Worm (Caenorhabditis elegans) whole organism, L1 larva: ENCODE measurements around the gene str-204.
A peak's percentile ranks its signal among the peaks of the same experiment; 100 is the strongest.

ENCODE experiments used
- C04F5.9 ChIP-seq: sonication (generic microtip); optimal IDR thresholded peaks from 2 replicates; lab custom pipeline; 2016; ENCODE audit warnings: missing genetic modification characterization, missing compliant biosample characterization
- C16A3.4 ChIP-seq: fragments of 150-350 bp; optimal IDR thresholded peaks from 2 replicates; lab custom pipeline; 2014; ENCODE audit warnings: missing biosample characterization, missing genetic modification characterization
- C34B4.2 ChIP-seq: sonication (generic microtip); optimal IDR thresholded peaks from 2 replicates; lab custom pipeline; 2017; ENCODE audit warnings: mild to moderate bottlenecking, missing genetic modification characterization, missing compliant biosample characterization
- F16B12.6 ChIP-seq: fragments of 150-350 bp; optimal IDR thresholded peaks from 2 replicates; lab custom pipeline; 2014; ENCODE audit warnings: missing biosample characterization, missing genetic modification characterization
- Y116A8C.19 ChIP-seq: sonication (generic microtip); optimal IDR thresholded peaks from 2 replicates; lab custom pipeline; 2016; ENCODE audit warnings: missing compliant biosample characterization, missing genetic modification characterization, borderline replicate concordance
- aha-1 ChIP-seq: fragments of 150-350 bp; optimal IDR thresholded peaks from 2 replicates; lab custom pipeline; 2014; ENCODE audit warnings: missing biosample characterization, missing genetic modification characterization
- alr-1 ChIP-seq: fragments of 200-800 bp; sonication (Bioruptor generic); optimal IDR thresholded peaks from 2 replicates; lab custom pipeline; 2018; ENCODE audit warnings: borderline replicate concordance, mild to moderate bottlenecking, missing genetic modification characterization, missing compliant biosample characterization
- aly-2 ChIP-seq: fragments of 150-350 bp; optimal IDR thresholded peaks from 2 replicates; lab custom pipeline; 2014; ENCODE audit warnings: missing biosample characterization, missing genetic modification characterization
- ama-1 ChIP-seq: fragments of 150-350 bp; optimal IDR thresholded peaks from 2 replicates; lab custom pipeline; 2014
- blmp-1 ChIP-seq: fragments of 150-350 bp; optimal IDR thresholded peaks from 2 replicates; lab custom pipeline; 2014; ENCODE audit warnings: missing biosample characterization, missing genetic modification characterization
- ceh-8 ChIP-seq: fragments of 200-800 bp; sonication (Bioruptor generic); optimal IDR thresholded peaks from 2 replicates; lab custom pipeline; 2018; ENCODE audit warnings: mild to moderate bottlenecking, missing genetic modification characterization, moderate library complexity, missing compliant biosample characterization
- ceh-82 ChIP-seq, 3 experiments: fragments of 150-350 bp in 1 of 3; sonication (generic microtip) in 2 of 3; optimal IDR thresholded peaks; 2 replicates each; lab custom pipeline; 2014 to 2017; ENCODE audit warnings: missing biosample characterization in 3 of 3, missing genetic modification characterization in 3 of 3
- ceh-88 ChIP-seq: fragments of 200-800 bp; sonication (Bioruptor generic); IDR thresholded peaks from 2 replicates; pipeline ENCODE4 v1.3.6; 2022; ENCODE audit warnings: missing genetic modification characterization, missing compliant biosample characterization
- ces-1 ChIP-seq: fragments of 150-350 bp; optimal IDR thresholded peaks from 2 replicates; lab custom pipeline; 2014; ENCODE audit warnings: missing biosample characterization, missing genetic modification reagents, missing genetic modification characterization
- dpl-1 ChIP-seq, 3 experiments: fragments of 150-350 bp in 2 of 3; sonication (generic microtip) in 1 of 3; optimal IDR thresholded peaks; 2 replicates each; lab custom pipeline; 2014 to 2017; ENCODE audit warnings: missing biosample characterization in 3 of 3, missing genetic modification characterization in 3 of 3, missing genetic modification reagents in 3 of 3
- egl-27 ChIP-seq, 2 experiments: fragments of 150-350 bp in 1 of 2; sonication (generic microtip); optimal IDR thresholded peaks; 3 replicates each; lab custom pipeline; 2017 to 2018; ENCODE audit warnings: missing biosample characterization in 2 of 2, missing genetic modification characterization in 2 of 2, missing genetic modification reagents in 2 of 2
- elt-3 ChIP-seq, 6 experiments: fragments of 150-350 bp in 1 of 6; sonication (generic microtip); optimal IDR thresholded peaks; 2 replicates each; lab custom pipeline; 2017 to 2018; ENCODE audit warnings: missing biosample characterization in 6 of 6, missing genetic modification characterization in 6 of 6, inconsistent platforms in 1 of 6
- ets-5 ChIP-seq: fragments of 200-800 bp; sonication (Bioruptor generic); IDR thresholded peaks from 2 replicates; pipeline ENCODE4 v1.3.6; 2022; ENCODE audit warnings: missing genetic modification characterization, missing compliant biosample characterization
- fkh-4 ChIP-seq: sonication (generic microtip); optimal IDR thresholded peaks from 2 replicates; lab custom pipeline; 2016; ENCODE audit warnings: missing compliant biosample characterization, missing genetic modification characterization, borderline replicate concordance
- fkh-8 ChIP-seq: sonication (generic microtip); optimal IDR thresholded peaks from 2 replicates; lab custom pipeline; 2016; ENCODE audit warnings: mild to moderate bottlenecking, missing genetic modification characterization, missing compliant biosample characterization
- fos-1 ChIP-seq: fragments of 150-350 bp; optimal IDR thresholded peaks from 2 replicates; lab custom pipeline; 2014; ENCODE audit warnings: missing biosample characterization, missing genetic modification characterization
- grh-1 ChIP-seq: fragments of 200-800 bp; sonication (Bioruptor generic); IDR thresholded peaks from 2 replicates; pipeline ENCODE4 v1.3.6; 2022; ENCODE audit warnings: missing genetic modification reagents, missing genetic modification characterization, missing compliant biosample characterization
- hlh-17 ChIP-seq: fragments of 200-800 bp; sonication (Bioruptor generic); optimal IDR thresholded peaks from 2 replicates; lab custom pipeline; 2018; ENCODE audit warnings: missing genetic modification characterization, mild to moderate bottlenecking, missing compliant biosample characterization, moderate library complexity, borderline replicate concordance
- hlh-4 ChIP-seq: sonication (generic microtip); optimal IDR thresholded peaks from 2 replicates; lab custom pipeline; 2016; ENCODE audit warnings: mild to moderate bottlenecking, missing genetic modification characterization, missing compliant biosample characterization
- hpl-2 ChIP-seq: fragments of 150-350 bp; optimal IDR thresholded peaks from 2 replicates; lab custom pipeline; 2014; ENCODE audit warnings: missing biosample characterization, missing genetic modification reagents, missing genetic modification characterization
- isw-1 ChIP-seq: fragments of 200-800 bp; sonication (Bioruptor generic); IDR thresholded peaks from 2 replicates; pipeline ENCODE4 v1.3.6; 2022; ENCODE audit warnings: missing genetic modification characterization, missing compliant biosample characterization
- jun-1 ChIP-seq: fragments of 150-350 bp; optimal IDR thresholded peaks from 2 replicates; lab custom pipeline; 2014; ENCODE audit warnings: missing biosample characterization, missing genetic modification reagents, missing genetic modification characterization
- lin-15B ChIP-seq: fragments of 150-350 bp; sonication (generic microtip); optimal IDR thresholded peaks from 3 replicates; lab custom pipeline; 2014; ENCODE audit warnings: missing biosample characterization, missing genetic modification characterization
- lin-39 ChIP-seq: fragments of 150-350 bp; optimal IDR thresholded peaks from 2 replicates; lab custom pipeline; 2014; ENCODE audit warnings: missing biosample characterization, missing genetic modification reagents, missing genetic modification characterization
- lir-3 ChIP-seq: sonication (generic microtip); optimal IDR thresholded peaks from 2 replicates; lab custom pipeline; 2016; ENCODE audit warnings: mild to moderate bottlenecking, missing genetic modification characterization, moderate library complexity, missing compliant biosample characterization; ENCODE audit not compliant: poor library complexity
- mep-1 ChIP-seq: fragments of 150-350 bp; optimal IDR thresholded peaks from 2 replicates; lab custom pipeline; 2014; ENCODE audit warnings: missing biosample characterization, missing genetic modification characterization
- nhr-11 ChIP-seq: fragments of 150-350 bp; optimal IDR thresholded peaks from 2 replicates; lab custom pipeline; 2014; ENCODE audit warnings: missing biosample characterization, missing genetic modification characterization
- nhr-12 ChIP-seq: sonication (generic microtip); optimal IDR thresholded peaks from 2 replicates; lab custom pipeline; 2017; ENCODE audit warnings: missing biosample characterization, missing genetic modification characterization
- nhr-19 ChIP-seq: fragments of 200-800 bp; sonication (Bioruptor generic); conservative IDR thresholded peaks from 2 replicates; pipeline ENCODE4 v1.3.6; 2022; ENCODE audit warnings: missing genetic modification characterization, missing compliant biosample characterization
- nhr-20 ChIP-seq: sonication (generic microtip); optimal IDR thresholded peaks from 2 replicates; lab custom pipeline; 2016; ENCODE audit warnings: mild to moderate bottlenecking, missing genetic modification characterization, missing compliant biosample characterization
- nhr-71 ChIP-seq: sonication (generic microtip); optimal IDR thresholded peaks from 2 replicates; lab custom pipeline; 2016; ENCODE audit warnings: mild to moderate bottlenecking, missing genetic modification characterization, moderate library complexity, missing compliant biosample characterization
- pag-3 ChIP-seq: sonication (generic microtip); optimal IDR thresholded peaks from 2 replicates; lab custom pipeline; 2017; ENCODE audit warnings: missing genetic modification characterization, mild to moderate bottlenecking, missing compliant biosample characterization, antibody characterized with exemption, borderline replicate concordance; ENCODE audit not compliant: insufficient read depth
- pax-3 ChIP-seq: fragments of 200-800 bp; sonication (Bioruptor generic); optimal IDR thresholded peaks from 2 replicates; lab custom pipeline; 2018; ENCODE audit warnings: mild to moderate bottlenecking, missing genetic modification characterization, moderate library complexity, missing compliant biosample characterization
- rnt-1 ChIP-seq: sonication (generic microtip); optimal IDR thresholded peaks from 2 replicates; lab custom pipeline; 2016; ENCODE audit warnings: mild to moderate bottlenecking, missing genetic modification characterization, moderate library complexity, missing compliant biosample characterization
- skn-1 ChIP-seq: fragments of 150-350 bp; optimal IDR thresholded peaks from 2 replicates; lab custom pipeline; 2014; ENCODE audit warnings: missing biosample characterization, missing genetic modification characterization
- snpc-4 ChIP-seq: fragments of 150-350 bp; optimal IDR thresholded peaks from 2 replicates; lab custom pipeline; 2014; ENCODE audit warnings: missing biosample characterization, missing genetic modification characterization
- snu-23 ChIP-seq: sonication (generic microtip); optimal IDR thresholded peaks from 2 replicates; lab custom pipeline; 2016; ENCODE audit warnings: missing genetic modification characterization, missing compliant biosample characterization
- sptf-1 ChIP-seq: fragments of 150-350 bp; optimal IDR thresholded peaks from 2 replicates; lab custom pipeline; 2014; ENCODE audit warnings: missing biosample characterization, missing genetic modification characterization
- swsn-7 ChIP-seq: sonication (generic microtip); optimal IDR thresholded peaks from 2 replicates; lab custom pipeline; 2016; ENCODE audit warnings: missing genetic modification characterization, missing compliant biosample characterization
- tbx-2 ChIP-seq: sonication (generic microtip); optimal IDR thresholded peaks from 2 replicates; lab custom pipeline; 2016; ENCODE audit warnings: missing genetic modification characterization, missing compliant biosample characterization
- tlp-1 ChIP-seq: fragments of 150-350 bp; optimal IDR thresholded peaks from 2 replicates; lab custom pipeline; 2014; ENCODE audit warnings: missing biosample characterization, missing genetic modification characterization
- unc-130 ChIP-seq: fragments of 150-350 bp; optimal IDR thresholded peaks from 2 replicates; lab custom pipeline; 2017; ENCODE audit warnings: missing biosample characterization, missing genetic modification characterization, inconsistent platforms
- unc-30 ChIP-seq: sonication (generic microtip); optimal IDR thresholded peaks from 2 replicates; lab custom pipeline; 2017; ENCODE audit warnings: missing biosample characterization, missing genetic modification characterization
- unc-62 ChIP-seq: fragments of 150-350 bp; optimal IDR thresholded peaks from 2 replicates; lab custom pipeline; 2014; ENCODE audit warnings: missing biosample characterization, missing genetic modification reagents, missing genetic modification characterization
- unc-98 ChIP-seq: fragments of 200-800 bp; sonication (Bioruptor generic); IDR thresholded peaks from 2 replicates; pipeline ENCODE4 v1.3.6; 2022; ENCODE audit warnings: missing genetic modification characterization, missing compliant biosample characterization
- vab-15 ChIP-seq: sonication (generic microtip); optimal IDR thresholded peaks from 2 replicates; lab custom pipeline; 2017; ENCODE audit warnings: missing genotype, mild to moderate bottlenecking, missing genetic modification characterization, missing compliant biosample characterization
- ztf-11 ChIP-seq, 2 experiments: sonication (generic microtip); optimal IDR thresholded peaks; 2 replicates each; lab custom pipeline; 2016 to 2017; ENCODE audit warnings: missing genetic modification characterization in 2 of 2, missing biosample characterization in 1 of 2, missing compliant biosample characterization in 1 of 2

str-204 gene

ce11 chrV:7196498-7196966 lies 37.0 kb downstream of the str-204 start, which contains the start of gene F09G2.2 (continued):
- TF ChIP-seq unc-98 (GFP tag; lab: Robert Waterston, UW) = peak; percentile 66; the same call in 1 of the 2 replicates
- TF ChIP-seq elt-3 (tag; optimal IDR thresholded peaks at IDR 0.05; lab: Kevin White, UChicago) = peak in 4 of 6 experiments; percentile 14 to 93 (median 68)
- TF ChIP-seq Y116A8C.19 = no peak
- peak; percentile 74 for TF ChIP-seq ceh-88 (GFP tag; lab: Robert Waterston, UW)
- peak; percentile 87 for TF ChIP-seq grh-1 (GFP tag; lab: Robert Waterston, UW)
- TF ChIP-seq dpl-1 (GFP tag; optimal IDR thresholded peaks at IDR 0.05; lab: Kevin White, UChicago) = peak; percentile 92 to 93 (median 92)
- no peak for TF ChIP-seq sptf-1 (tag; lab: Kevin White, UChicago)
- TF ChIP-seq pax-3 (tag; lab: Kevin White, UChicago) = peak; percentile 60
- TF ChIP-seq nhr-19 (GFP tag; lab: Robert Waterston, UW) = peak; percentile 94
- no peak for TF ChIP-seq ets-5 (GFP tag; lab: Robert Waterston, UW)
- no peak for TF ChIP-seq hlh-17 (GFP tag; lab: Kevin White, UChicago)
- peak; percentile 44 for TF ChIP-seq pag-3 (tag; lab: Kevin White, UChicago)
- peak; percentile 94 for TF ChIP-seq unc-130 (tag; lab: Kevin White, UChicago)
- TF ChIP-seq tlp-1 (tag; lab: Kevin White, UChicago) = no peak
- peak; percentile 93 for TF ChIP-seq lin-15B (tag; lab: Kevin White, UChicago)
- TF ChIP-seq snu-23 (GFP tag; lab: Kevin White, UChicago) = peak; percentile 96
- TF ChIP-seq unc-62 = no peak
- TF ChIP-seq lin-39 (tag; lab: Kevin White, UChicago) = peak; percentile 43
- TF ChIP-seq tbx-2 (tag; lab: Kevin White, UChicago) = peak; percentile 91
- TF ChIP-seq hpl-2 = peak; percentile 52
- TF ChIP-seq ceh-8 = peak; percentile 72
- TF ChIP-seq rnt-1 (tag; lab: Kevin White, UChicago) = peak; percentile 92
- TF ChIP-seq egl-27 (tag; optimal IDR thresholded peaks at IDR 0.05; lab: Kevin White, UChicago) = no peak
- peak; percentile 94 for TF ChIP-seq nhr-20 (tag; lab: Kevin White, UChicago)
- TF ChIP-seq lir-3 (tag; lab: Kevin White, UChicago) = peak; percentile 29
- TF ChIP-seq ces-1 = no peak
- peak; percentile 92 to 94 (median 93) for TF ChIP-seq ceh-82 (tag; optimal IDR thresholded peaks at IDR 0.05; lab: Kevin White, UChicago)
- TF ChIP-seq aly-2 = peak; percentile 46
- peak; percentile 83 for TF ChIP-seq fos-1 (tag; lab: Kevin White, UChicago)
- TF ChIP-seq nhr-11 (tag; lab: Kevin White, UChicago) = peak; percentile 10
- peak in 1 of 2 experiments; percentile 75 for TF ChIP-seq ztf-11 (tag; optimal IDR thresholded peaks at IDR 0.05; lab: Kevin White, UChicago)
- no peak for TF ChIP-seq C34B4.2 (tag; lab: Kevin White, UChicago)
- TF ChIP-seq nhr-71 (tag; lab: Kevin White, UChicago) = peak; percentile 95
- TF ChIP-seq F16B12.6 (tag; lab: Kevin White, UChicago) = peak; percentile 62
- TF ChIP-seq isw-1 (GFP tag; lab: Robert Waterston, UW) = peak; percentile 88
- TF ChIP-seq blmp-1 (tag; lab: Kevin White, UChicago) = peak; percentile 77
- TF ChIP-seq jun-1 (tag; lab: Kevin White, UChicago) = peak; percentile 89
- peak; percentile 62 for TF ChIP-seq snpc-4
- peak; percentile 95 for TF ChIP-seq C16A3.4 (tag; lab: Kevin White, UChicago)
- TF ChIP-seq vab-15 = peak; percentile 34
- no peak for TF ChIP-seq alr-1
- no peak for TF ChIP-seq aha-1 (tag; lab: Kevin White, UChicago)
- TF ChIP-seq C04F5.9 (tag; lab: Kevin White, UChicago) = peak; percentile 22
- peak; percentile 63 for TF ChIP-seq ama-1 (lab: Kevin White, UChicago)
- TF ChIP-seq swsn-7 = peak; percentile 93
- TF ChIP-seq fkh-8 (tag; lab: Kevin White, UChicago) = peak; percentile 90
- TF ChIP-seq skn-1 (tag; lab: Kevin White, UChicago) = peak; percentile 92
- TF ChIP-seq nhr-12 (tag; lab: Kevin White, UChicago) = no peak
- no peak for TF ChIP-seq fkh-4 (tag; lab: Kevin White, UChicago)
- no peak for TF ChIP-seq hlh-4 (tag; lab: Kevin White, UChicago)
- peak; percentile 95 for TF ChIP-seq mep-1
- TF ChIP-seq unc-30 (tag; lab: Kevin White, UChicago) = no peak
